Worm (Caenorhabditis elegans) whole organism, late embryonic: ENCODE measurements around the gene srbc-59.

Experiments
- F13H6.1 ChIP-seq: sonication (generic microtip); optimal IDR thresholded peaks from 2 replicates; lab custom pipeline; 2016; ENCODE audit warnings: missing genetic modification characterization, missing compliant biosample characterization
- K02D7.2 ChIP-seq: sonication (generic microtip); optimal IDR thresholded peaks from 2 replicates; lab custom pipeline; 2017; ENCODE audit warnings: mild to moderate bottlenecking, missing genetic modification characterization, missing compliant biosample characterization
- ceh-2 ChIP-seq: sonication (generic microtip); optimal IDR thresholded peaks from 2 replicates; lab custom pipeline; 2016; ENCODE audit warnings: missing genotype, missing genetic modification characterization, missing compliant biosample characterization
- ceh-6 ChIP-seq: fragments of 200-800 bp; sonication (Bioruptor generic); optimal IDR thresholded peaks from 2 replicates; lab custom pipeline; 2018; ENCODE audit warnings: mild to moderate bottlenecking, missing genetic modification characterization, missing compliant biosample characterization
- dve-1 ChIP-seq: sonication (generic microtip); optimal IDR thresholded peaks from 2 replicates; lab custom pipeline; 2017; ENCODE audit warnings: antibody characterized with exemption, mild to moderate bottlenecking, missing genetic modification characterization, missing compliant biosample characterization
- fkh-10 ChIP-seq: fragments of 150-350 bp; optimal IDR thresholded peaks from 2 replicates; lab custom pipeline; 2014; ENCODE audit warnings: missing biosample characterization, missing genetic modification reagents, missing genetic modification characterization
- hlh-30 ChIP-seq: sonication (generic microtip); optimal IDR thresholded peaks from 2 replicates; lab custom pipeline; 2017; ENCODE audit warnings: antibody characterized with exemption, missing genetic modification characterization, missing compliant biosample characterization; ENCODE audit not compliant: insufficient read depth
- hlh-8 ChIP-seq: sonication (generic microtip); optimal IDR thresholded peaks from 2 replicates; lab custom pipeline; 2016; ENCODE audit warnings: missing genotype, missing genetic modification characterization, missing compliant biosample characterization
- lin-11 ChIP-seq: fragments of 200-800 bp; sonication (Bioruptor generic); optimal IDR thresholded peaks from 2 replicates; lab custom pipeline; 2018; ENCODE audit warnings: mild to moderate bottlenecking, missing genetic modification characterization, missing compliant biosample characterization
- ttx-3 ChIP-seq: sonication (generic microtip); optimal IDR thresholded peaks from 2 replicates; lab custom pipeline; 2016; ENCODE audit warnings: missing genetic modification reagents, missing genetic modification characterization, missing compliant biosample characterization
- unc-3 ChIP-seq, 2 experiments: fragments of 200-800 bp in 1 of 2; sonication (Bioruptor generic) in 1 of 2; sonication (generic microtip) in 1 of 2; conservative IDR thresholded peaks in 1 of 2; optimal IDR thresholded peaks in 1 of 2; 2 replicates each; pipeline versions ENCODE4 v1.3.6 to Lab custom; 2016 to 2022; ENCODE audit warnings: missing compliant biosample characterization in 2 of 2, missing genetic modification characterization in 2 of 2, missing genetic modification reagents in 1 of 2
- unc-55 ChIP-seq: sonication (generic microtip); optimal IDR thresholded peaks from 2 replicates; lab custom pipeline; 2017; ENCODE audit warnings: missing biosample characterization, missing genetic modification reagents, missing genetic modification characterization
- unc-86 ChIP-seq: sonication (generic microtip); optimal IDR thresholded peaks from 2 replicates; lab custom pipeline; 2016; ENCODE audit warnings: missing genetic modification characterization, missing compliant biosample characterization

ce11 chrV:817182-817581 lies 38.7 kb downstream of the srbc-59 start, which contains the start of gene R13D11.1:
- TF ChIP-seq unc-86 (tag; lab: Kevin White, UChicago) = no peak
- TF ChIP-seq unc-3 (GFP tag; conservative IDR thresholded peaks at IDR 0.05; lab: Robert Waterston, UW) = no peak
- TF ChIP-seq unc-3 (tag; optimal IDR thresholded peaks at IDR 0.05; lab: Kevin White, UChicago) = no peak
- TF ChIP-seq hlh-30 = no peak
- TF ChIP-seq dve-1 (tag; lab: Kevin White, UChicago) = no peak
- no peak for TF ChIP-seq ceh-6 (GFP tag; lab: Kevin White, UChicago)
- TF ChIP-seq ceh-2 (tag; lab: Kevin White, UChicago) = no peak
- TF ChIP-seq lin-11 (tag; lab: Kevin White, UChicago) = no peak
- TF ChIP-seq unc-55 = no peak
- no peak for TF ChIP-seq ttx-3
- TF ChIP-seq K02D7.2 = no peak
- TF ChIP-seq fkh-10 (GFP tag; lab: Kevin White, UChicago) = no peak
- no peak for TF ChIP-seq hlh-8
- TF ChIP-seq F13H6.1 = no peak
